Worm (Caenorhabditis elegans): Measurements from ENCODE around the gene nnt-1.

nnt-1 gene

ce11 chrX:6090779-6091178, 31.3 kb upstream of the nnt-1 start:
- peak; percentile 95 for TF ChIP-seq aha-1 (tag)
- TF ChIP-seq daf-16 (GFP tag; optimal IDR thresholded peaks at IDR 0.05): no peak
- TF ChIP-seq daf-16 (tag; optimal IDR thresholded peaks at IDR 0.05): peak; percentile 7
- TF ChIP-seq dve-1 (tag; optimal IDR thresholded peaks at IDR 0.05; ENCODE audit: insufficient read depth): no peak

DNA sequence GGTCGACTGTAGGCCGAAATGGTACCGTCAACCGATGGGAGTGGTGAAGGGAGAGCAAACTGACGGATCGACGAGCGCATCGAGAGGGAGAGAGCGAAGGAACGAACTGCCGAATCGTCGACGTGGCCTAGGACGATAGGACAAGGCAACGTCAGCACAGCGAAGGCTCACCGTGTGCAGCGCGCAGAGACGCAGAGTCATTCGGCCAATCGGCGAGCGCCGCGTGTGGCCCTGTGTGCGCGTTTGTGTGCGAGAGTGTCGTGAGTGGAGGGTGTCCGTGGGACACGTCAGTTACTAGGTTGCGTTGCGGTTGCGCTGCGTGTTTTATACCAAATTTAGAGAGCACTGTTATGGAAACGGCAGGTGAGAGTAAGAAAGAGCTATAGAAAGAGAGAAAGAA, 30.1 kb upstream of the nnt-1 start, which contains the start of gene hsp-3:
Gene hsp-3, minus strand, starts transcription at position 158 of the 400 bp plus-strand sequence.
- TF ChIP-seq zip-2 (tag; optimal IDR thresholded peaks at IDR 0.05): no peak
- no peak for TF ChIP-seq lin-39 (tag; optimal IDR thresholded peaks at IDR 0.05)
- no peak for TF ChIP-seq ceh-82 (tag; optimal IDR thresholded peaks at IDR 0.05)
- peak; percentile 99 for TF ChIP-seq dve-1 (tag; optimal IDR thresholded peaks at IDR 0.05; ENCODE audit: insufficient read depth)
- peak; percentile 98 for TF ChIP-seq nhr-25 (tag; optimal IDR thresholded peaks at IDR 0.05; ENCODE audit: borderline replicate concordance, insufficient read depth)
- TF ChIP-seq sdz-12 (GFP tag; optimal IDR thresholded peaks at IDR 0.05): peak; percentile 66
- peak; percentile 98 for TF ChIP-seq tra-1 (GFP tag; IDR thresholded peaks at IDR 0.05)
- TF ChIP-seq nhr-41 (GFP tag; IDR thresholded peaks at IDR 0.05): peak; percentile 97
- no peak for TF ChIP-seq attf-4 (tag; optimal IDR thresholded peaks at IDR 0.05)
- TF ChIP-seq nhr-77 (tag; optimal IDR thresholded peaks at IDR 0.05): peak; percentile 89
- peak; percentile 96 for TF ChIP-seq saeg-2 (GFP tag; IDR thresholded peaks at IDR 0.05)
- peak; percentile 29 for TF ChIP-seq fos-1 (tag; optimal IDR thresholded peaks at IDR 0.05)
- peak; percentile 97 for TF ChIP-seq rbr-2 (tag; optimal IDR thresholded peaks at IDR 0.05)
- peak; percentile 97 for TF ChIP-seq mep-1 (tag; optimal IDR thresholded peaks at IDR 0.05)
- no peak for TF ChIP-seq nhr-76 (tag; optimal IDR thresholded peaks at IDR 0.05)
- peak; percentile 56; the same call in 1 of the 2 replicates for TF ChIP-seq Y75B8A.6 (GFP tag; IDR thresholded peaks at IDR 0.05)
- no peak for TF ChIP-seq ceh-44 (GFP tag; IDR thresholded peaks at IDR 0.05)
- peak; percentile 96 for TF ChIP-seq lin-13 (GFP tag; optimal IDR thresholded peaks at IDR 0.05)
- peak; percentile 95 for TF ChIP-seq nhr-102 (tag; optimal IDR thresholded peaks at IDR 0.05)
- peak; percentile 95 for TF ChIP-seq ctbp-1 (GFP tag; IDR thresholded peaks at IDR 0.05)
- peak; percentile 83 for TF ChIP-seq vab-7 (GFP tag; IDR thresholded peaks at IDR 0.05)
- peak; percentile 62 to 92 for TF ChIP-seq hif-1 (tag; optimal IDR thresholded peaks at IDR 0.05)
- no peak for TF ChIP-seq aly-2 (tag; optimal IDR thresholded peaks at IDR 0.05)
- TF ChIP-seq Y48G9A.11 (GFP tag; IDR thresholded peaks at IDR 0.05): peak; percentile 47; the same call in 1 of the 2 replicates
- no peak for TF ChIP-seq ztf-11 (tag; optimal IDR thresholded peaks at IDR 0.05)
- peak; percentile 91 for TF ChIP-seq nhr-48 (tag; optimal IDR thresholded peaks at IDR 0.05)
- TF ChIP-seq mdt-29 (GFP tag; IDR thresholded peaks at IDR 0.05): peak; percentile 95
- TF ChIP-seq mxl-2 (GFP tag; conservative IDR thresholded peaks at IDR 0.05): peak; percentile 67
- peak; percentile 94 for TF ChIP-seq nhr-11 (tag; optimal IDR thresholded peaks at IDR 0.05)
- TF ChIP-seq lir-3 (tag; optimal IDR thresholded peaks at IDR 0.05): peak; percentile 63
- no peak for TF ChIP-seq tag-97 (GFP tag; IDR thresholded peaks at IDR 0.05)
- TF ChIP-seq madf-5 (GFP tag; IDR thresholded peaks at IDR 0.05): 0 out of 4 replicates have a peak, but pooled peaks of 1 of the 2 experiments have one; percentile 28
- 0 out of 2 replicates have a peak, but pooled peaks have one; percentile 50 for TF ChIP-seq lim-7 (GFP tag; IDR thresholded peaks at IDR 0.05)
- TF ChIP-seq set-16 (GFP tag; IDR thresholded peaks at IDR 0.05): peak; percentile 100
- peak; percentile 83 for TF ChIP-seq lin-29 (GFP tag; IDR thresholded peaks at IDR 0.05)
- no peak for TF ChIP-seq nhr-111 (GFP tag; optimal IDR thresholded peaks at IDR 0.05)
- peak; percentile 66 for TF ChIP-seq nhr-10 (tag; optimal IDR thresholded peaks at IDR 0.05)
- peak; percentile 97 for TF ChIP-seq arid-1 (GFP tag; conservative IDR thresholded peaks at IDR 0.05)
- TF ChIP-seq D1046.2 (GFP tag; IDR thresholded peaks at IDR 0.05): peak; percentile 95
- no peak for TF ChIP-seq ZK546.5 (tag; optimal IDR thresholded peaks at IDR 0.05)
- peak; percentile 37 for TF ChIP-seq snpc-4 (tag; optimal IDR thresholded peaks at IDR 0.05)
- TF ChIP-seq nhr-237 (tag; optimal IDR thresholded peaks at IDR 0.05): peak; percentile 32
- TF ChIP-seq ceh-20 (GFP tag; IDR thresholded peaks at IDR 0.05): peak; percentile 96
- peak; percentile 79 for TF ChIP-seq daf-8 (GFP tag; IDR thresholded peaks at IDR 0.05)
- peak; percentile 27 for TF ChIP-seq zag-1 (tag; optimal IDR thresholded peaks at IDR 0.05)
- peak; percentile 94 for TF ChIP-seq zfp-3 (GFP tag; conservative IDR thresholded peaks at IDR 0.05)
- TF ChIP-seq ztf-7 (tag; optimal IDR thresholded peaks at IDR 0.05): peak; percentile 65
- TF ChIP-seq daf-12 (tag; optimal IDR thresholded peaks at IDR 0.05): no peak

Measured in whole organism, L4 larva.